Fruit fly (Drosophila melanogaster) whole organism, pupa: ENCODE measurements around the gene Or22b.

Source experiments
- CG4496 ChIP-seq: fragments of 200-800 bp; sonication (Bioruptor generic); IDR thresholded peaks from 3 replicates; pipeline ENCODE4 v1.3.6; 2022; ENCODE audit warnings: missing biosample characterization, missing genetic modification characterization
- CG9948 ChIP-seq: fragments of 200-800 bp; sonication (Bioruptor generic); optimal IDR thresholded peaks from 2 replicates; lab custom pipeline; 2018; ENCODE audit warnings: missing biosample characterization, mild to moderate bottlenecking, missing genetic modification characterization, moderate library complexity

dm6 chr2L:1495160-1495559 is 27.3 kb upstream of the Or22b start, which contains the start of gene CG31926:
- TF ChIP-seq CG4496 (GFP tag; lab: Robert Waterston, UW) (no peak), CG9948 (tag; lab: Kevin White, UChicago) (no peak)
